Fruit fly (Drosophila melanogaster): ENCODE measurements around the gene gish.

The gish gene

dm6 chr3R:16284901-16285300, 12.6 kb downstream of the gish start:
- TF ChIP-seq CG5204 (GFP tag; optimal IDR thresholded peaks at IDR 0.05) (no peak), CG7045 (GFP tag; optimal IDR thresholded peaks at IDR 0.05) (no peak), cic (GFP tag; optimal IDR thresholded peaks at IDR 0.05) (peak; percentile 56), ovo (GFP tag; optimal IDR thresholded peaks at IDR 0.05) (no peak)

DNA sequence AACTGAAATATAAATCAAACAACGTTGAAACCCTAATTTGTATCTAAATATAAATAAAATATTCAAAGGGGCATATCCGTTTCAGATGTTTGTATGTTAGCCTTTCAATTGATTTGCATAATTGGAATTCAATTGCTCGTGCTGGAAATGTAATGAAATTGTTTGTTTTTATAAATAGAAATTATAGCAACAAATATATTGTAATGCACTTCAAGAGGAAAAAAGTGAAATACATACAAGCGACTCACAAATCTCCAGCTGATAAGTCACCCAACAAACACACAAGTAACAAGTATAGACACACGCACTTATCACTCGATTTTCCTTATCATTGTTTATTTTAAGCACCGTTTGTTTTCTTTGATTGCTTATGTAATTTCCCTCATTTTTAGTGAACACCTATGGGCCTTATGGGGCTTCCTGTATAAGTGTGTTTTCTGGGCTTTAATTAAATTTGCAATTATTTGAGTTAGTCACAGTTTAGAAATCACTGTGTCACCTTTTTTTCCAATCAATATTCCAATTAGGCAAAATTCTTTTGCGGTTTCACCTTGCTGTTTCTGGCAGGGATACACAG, 13.4 kb downstream of the gish start:
- TF ChIP-seq CG11617 (GFP tag; optimal IDR thresholded peaks at IDR 0.05) = no peak
- TF ChIP-seq tj (GFP tag; optimal IDR thresholded peaks at IDR 0.05) = no peak
- no peak for TF ChIP-seq CG7101 (tag; optimal IDR thresholded peaks at IDR 0.05)
- peak; percentile 95 for TF ChIP-seq kay (GFP tag; ENCODE audit: borderline replicate concordance)
- TF ChIP-seq CG12768 (GFP tag; optimal IDR thresholded peaks at IDR 0.05) = no peak
- no peak for TF ChIP-seq CG1620 (GFP tag; optimal IDR thresholded peaks at IDR 0.05)
- TF ChIP-seq CG14711 (tag; optimal IDR thresholded peaks at IDR 0.05) = no peak
- TF ChIP-seq bab1 (GFP tag; optimal IDR thresholded peaks at IDR 0.05) = no peak
- no peak for TF ChIP-seq CG7045 (GFP tag; optimal IDR thresholded peaks at IDR 0.05)
- no peak for TF ChIP-seq Mnt (GFP tag; optimal IDR thresholded peaks at IDR 0.05)
- TF ChIP-seq pad (GFP tag; optimal IDR thresholded peaks at IDR 0.05) = no peak
- peak; percentile 37 for TF ChIP-seq cic (GFP tag; optimal IDR thresholded peaks at IDR 0.05)
- TF ChIP-seq CG5204 (GFP tag; optimal IDR thresholded peaks at IDR 0.05) = no peak

DNA sequence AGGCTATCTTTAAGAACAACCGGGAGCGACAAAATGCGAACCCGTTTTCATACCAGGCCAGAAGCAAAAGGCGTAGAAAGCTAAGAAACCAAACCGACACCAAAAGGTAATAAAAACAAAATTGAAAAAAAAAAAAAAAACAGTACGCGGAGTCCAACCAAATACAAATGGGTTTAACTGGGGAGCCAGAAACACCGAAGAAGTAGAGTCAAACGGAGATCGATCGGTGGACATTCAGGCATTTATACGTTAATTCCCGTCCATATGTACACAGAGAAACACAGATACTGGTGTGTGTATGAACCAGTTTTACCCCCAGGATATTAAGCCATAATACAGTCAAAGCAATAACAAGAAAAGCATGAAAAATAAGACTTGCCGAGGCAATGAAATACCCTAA, 14.9 kb downstream of the gish start:
- no peak for TF ChIP-seq Mnt (GFP tag; optimal IDR thresholded peaks at IDR 0.05)
- no peak for TF ChIP-seq CG33017 (tag; optimal IDR thresholded peaks at IDR 0.05)
- TF ChIP-seq kay (GFP tag; ENCODE audit: borderline replicate concordance) = no peak
- TF ChIP-seq cic (GFP tag; optimal IDR thresholded peaks at IDR 0.05) = no peak
- no peak for TF ChIP-seq tj (GFP tag; optimal IDR thresholded peaks at IDR 0.05)
- TF ChIP-seq CG1620 (GFP tag; optimal IDR thresholded peaks at IDR 0.05) = no peak
- TF ChIP-seq cnc (optimal IDR thresholded peaks at IDR 0.05) = no peak
- no peak for TF ChIP-seq CG11617 (GFP tag; optimal IDR thresholded peaks at IDR 0.05)

dm6 chr3R:16287850-16288249, 15.6 kb downstream of the gish start:
- no peak for TF ChIP-seq Hr96 (GFP tag; optimal IDR thresholded peaks at IDR 0.05)
- no peak for TF ChIP-seq cic (GFP tag; optimal IDR thresholded peaks at IDR 0.05)
- no peak for TF ChIP-seq toe (GFP tag; optimal IDR thresholded peaks at IDR 0.05)
- TF ChIP-seq CG33017 (tag; optimal IDR thresholded peaks at IDR 0.05) = no peak
- peak; percentile 85 for TF ChIP-seq kay (GFP tag; ENCODE audit: borderline replicate concordance)
- peak; percentile 72 for TF ChIP-seq ovo (GFP tag; optimal IDR thresholded peaks at IDR 0.05)
- TF ChIP-seq bab1 (GFP tag; optimal IDR thresholded peaks at IDR 0.05) = no peak
- TF ChIP-seq CG14711 (tag; optimal IDR thresholded peaks at IDR 0.05) = no peak
- no peak for TF ChIP-seq Crg-1 (GFP tag; optimal IDR thresholded peaks at IDR 0.05)
- no peak for TF ChIP-seq CG7101 (tag; optimal IDR thresholded peaks at IDR 0.05)
- TF ChIP-seq tj (GFP tag; optimal IDR thresholded peaks at IDR 0.05) = no peak

- TF ChIP-seq pad (GFP tag; optimal IDR thresholded peaks at IDR 0.05) (no peak), Clk (GFP tag; optimal IDR thresholded peaks at IDR 0.05) (no peak), bab1 (GFP tag; optimal IDR thresholded peaks at IDR 0.05) (no peak), CG33017 (tag; optimal IDR thresholded peaks at IDR 0.05) (no peak), Hr96 (GFP tag; optimal IDR thresholded peaks at IDR 0.05) (no peak), cic (GFP tag; optimal IDR thresholded peaks at IDR 0.05) (no peak), toe (GFP tag; optimal IDR thresholded peaks at IDR 0.05) (no peak), Mnt (GFP tag; optimal IDR thresholded peaks at IDR 0.05) (no peak), cnc (optimal IDR thresholded peaks at IDR 0.05) (no peak), ovo (GFP tag; optimal IDR thresholded peaks at IDR 0.05) (no peak), CG1620 (GFP tag; optimal IDR thresholded peaks at IDR 0.05) (no peak), CG7045 (GFP tag; optimal IDR thresholded peaks at IDR 0.05) (no peak), CG11617 (GFP tag; optimal IDR thresholded peaks at IDR 0.05) (no peak), CG12768 (GFP tag; optimal IDR thresholded peaks at IDR 0.05) (no peak)
These were observed 16.6 kb downstream of the gish start for dm6 chr3R:16288714-16289291.

DNA sequence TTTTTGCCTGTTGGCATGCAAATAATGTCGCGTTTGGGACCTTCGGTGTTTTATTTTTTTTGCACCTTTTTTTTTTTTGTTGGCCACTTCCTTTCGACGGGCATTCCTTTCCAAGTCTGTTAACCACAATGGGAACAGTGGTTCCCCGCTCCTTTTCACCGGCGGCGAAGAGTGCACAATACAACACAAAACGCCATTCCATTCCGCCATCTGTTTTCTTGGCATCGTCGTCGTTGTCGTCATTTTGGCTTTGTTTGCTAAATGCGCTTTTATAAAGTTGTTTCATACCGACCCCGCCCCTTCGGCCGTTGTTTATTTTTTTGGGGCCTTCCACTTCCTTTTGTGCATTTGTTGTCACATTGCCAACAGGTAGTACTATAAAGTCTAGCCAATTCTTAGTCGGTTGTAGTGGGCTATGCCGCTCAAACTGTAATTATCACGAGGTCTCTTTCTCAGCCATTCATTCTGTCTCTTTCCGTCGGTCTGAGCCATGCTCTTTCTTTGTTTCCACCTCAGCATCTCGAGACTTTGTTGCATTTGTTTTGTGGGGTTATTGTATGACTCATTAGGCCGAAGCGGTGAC, 18.1 kb downstream of the gish start:
- no peak for TF ChIP-seq cnc (optimal IDR thresholded peaks at IDR 0.05)
- peak; percentile 17 for TF ChIP-seq CG11617 (GFP tag; optimal IDR thresholded peaks at IDR 0.05)
- TF ChIP-seq Hr96 (GFP tag; optimal IDR thresholded peaks at IDR 0.05) = no peak
- peak; percentile 6 for TF ChIP-seq CG1620 (GFP tag; optimal IDR thresholded peaks at IDR 0.05)
- peak; percentile 17 for TF ChIP-seq pad (GFP tag; optimal IDR thresholded peaks at IDR 0.05)
- peak; percentile 21 for TF ChIP-seq Mnt (GFP tag; optimal IDR thresholded peaks at IDR 0.05)
- peak; percentile 75 for TF ChIP-seq kay (GFP tag; ENCODE audit: borderline replicate concordance)

DNA sequence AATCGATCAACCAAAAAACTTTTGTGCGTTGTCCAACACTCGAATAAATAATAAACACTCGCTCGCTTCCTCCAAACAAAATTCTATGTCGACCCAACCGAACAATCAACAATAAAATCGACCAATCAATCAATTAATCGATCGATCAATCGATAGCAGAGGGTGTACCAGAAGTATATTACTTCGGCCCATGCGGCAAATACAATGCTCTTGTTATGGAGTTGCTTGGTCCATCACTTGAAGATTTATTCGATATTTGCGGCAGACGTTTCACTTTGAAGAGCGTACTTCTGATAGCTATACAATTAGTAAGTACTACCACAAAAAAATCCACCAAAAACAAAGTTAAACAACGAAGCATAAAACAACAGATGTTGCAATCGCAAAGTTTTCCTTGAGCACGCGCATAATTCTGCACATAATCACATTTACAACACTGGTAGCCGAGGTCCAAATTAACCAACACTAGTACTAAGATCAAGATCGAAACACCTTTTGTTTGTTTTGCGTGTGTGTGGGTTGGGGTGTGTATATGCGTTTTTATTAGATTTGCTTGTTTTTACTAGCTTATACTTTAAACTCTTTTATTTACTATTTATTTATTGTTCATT, 23.4 kb downstream of the gish start:
- TF ChIP-seq CG7101 (tag; optimal IDR thresholded peaks at IDR 0.05) (no peak), pad (GFP tag; optimal IDR thresholded peaks at IDR 0.05) (no peak), kay (GFP tag; ENCODE audit: borderline replicate concordance) (no peak), ovo (GFP tag; optimal IDR thresholded peaks at IDR 0.05) (no peak), CG14711 (tag; optimal IDR thresholded peaks at IDR 0.05) (no peak), CG7045 (GFP tag; optimal IDR thresholded peaks at IDR 0.05) (no peak), cic (GFP tag; optimal IDR thresholded peaks at IDR 0.05) (no peak), Hr96 (GFP tag; optimal IDR thresholded peaks at IDR 0.05) (no peak), CG5204 (GFP tag; optimal IDR thresholded peaks at IDR 0.05) (no peak), bab1 (GFP tag; optimal IDR thresholded peaks at IDR 0.05) (no peak), cnc (optimal IDR thresholded peaks at IDR 0.05) (no peak), CG33017 (tag; optimal IDR thresholded peaks at IDR 0.05) (no peak), Mnt (GFP tag; optimal IDR thresholded peaks at IDR 0.05) (no peak), Crg-1 (GFP tag; optimal IDR thresholded peaks at IDR 0.05) (no peak), tj (GFP tag; optimal IDR thresholded peaks at IDR 0.05) (no peak)
